Fruit fly (Drosophila melanogaster): Measurements from ENCODE around the gene Acbp4.

- TF ChIP-seq CG6765 (GFP tag; optimal IDR thresholded peaks at IDR 0.05) (no peak), Bdp1 (GFP tag; optimal IDR thresholded peaks at IDR 0.05) (no peak), gsb (GFP tag; IDR thresholded peaks at IDR 0.05) (no peak), exex (tag; optimal IDR thresholded peaks at IDR 0.05) (no peak), usp (GFP tag; optimal IDR thresholded peaks at IDR 0.05) (no peak), CG9797 (GFP tag; optimal IDR thresholded peaks at IDR 0.05) (no peak), CoRest (tag; optimal IDR thresholded peaks at IDR 0.05) (no peak), CG10979 (tag; optimal IDR thresholded peaks at IDR 0.05) (no peak), Hsf (GFP tag; optimal IDR thresholded peaks at IDR 0.05) (no peak), stwl (tag; optimal IDR thresholded peaks at IDR 0.05) (no peak)
These were observed 45.9 kb downstream of the Acbp4 start for dm6 chr3L:7082168-7082567.

Data from whole organism, embryonic.